Fruit fly (Drosophila melanogaster): ENCODE data around the gene repo.
A peak's percentile ranks its signal among the peaks of the same experiment; 100 is the strongest.

The repo gene

dm6 chr3R:18275113-18275782 is 39.3 kb downstream of the repo start (continued):
- TF ChIP-seq CrebB (tag; optimal IDR thresholded peaks at IDR 0.05) (no peak), Hr51 (GFP tag; optimal IDR thresholded peaks at IDR 0.05) (peak in 1 of 2 experiments; percentile 0), Optix (GFP tag; IDR thresholded peaks at IDR 0.05) (0 out of 3 replicates have a peak, but pooled peaks have one; percentile 12), ci (GFP tag; IDR thresholded peaks at IDR 0.05) (0 out of 3 replicates have a peak, but pooled peaks have one; percentile 32), Bgb (GFP tag; IDR thresholded peaks at IDR 0.05; ENCODE audit: partially characterized antibody) (no peak), CG10366 (GFP tag; IDR thresholded peaks at IDR 0.05) (0 out of 2 replicates have a peak, but pooled peaks have one; percentile 11), sr (GFP tag; IDR thresholded peaks at IDR 0.05) (peak; percentile 63; the same call in 2 of the 3 replicates), CG34422 (GFP tag; IDR thresholded peaks at IDR 0.05) (no peak), Side (GFP tag; optimal IDR thresholded peaks at IDR 0.05) (no peak), CG3163 (GFP tag; optimal IDR thresholded peaks at IDR 0.05) (peak; percentile 99), Kr (GFP tag; optimal IDR thresholded peaks at IDR 0.05) (no peak), kni (GFP tag; optimal IDR thresholded peaks at IDR 0.05) (no peak), Ptx1 (GFP tag; IDR thresholded peaks at IDR 0.05) (no peak), NFAT (GFP tag; IDR thresholded peaks at IDR 0.05) (no peak), corto (GFP tag; optimal IDR thresholded peaks at IDR 0.05) (peak; percentile 1), zen2 (GFP tag; IDR thresholded peaks at IDR 0.05; ENCODE audit: partially characterized antibody) (peak; percentile 48; the same call in 1 of the 3 replicates)

dm6 chr3R:18276688-18277087 is 40.7 kb downstream of the repo start:
- TF ChIP-seq CG31224 (GFP tag; IDR thresholded peaks at IDR 0.05), result no peak
- TF ChIP-seq onecut (GFP tag; IDR thresholded peaks at IDR 0.05), result no peak
- TF ChIP-seq CG10274 (GFP tag; optimal IDR thresholded peaks at IDR 0.05), result peak; percentile 68
- no peak for TF ChIP-seq CG8388 (GFP tag; optimal IDR thresholded peaks at IDR 0.05)
- 0 out of 4 replicates have a peak, but pooled peaks have one; percentile 9 for TF ChIP-seq chinmo (GFP tag; IDR thresholded peaks at IDR 0.05; ENCODE audit: partially characterized antibody)
- TF ChIP-seq CG16815 (GFP tag; optimal IDR thresholded peaks at IDR 0.05), result no peak
- TF ChIP-seq salm (tag; optimal IDR thresholded peaks at IDR 0.05), result no peak
- TF ChIP-seq CG8290 (GFP tag; optimal IDR thresholded peaks at IDR 0.05), result no peak
- no peak for TF ChIP-seq CG8290 (tag; optimal IDR thresholded peaks at IDR 0.05)
- no peak for TF ChIP-seq gfzf (GFP tag; optimal IDR thresholded peaks at IDR 0.05)
- peak in 1 of 2 experiments; percentile 87 for TF ChIP-seq Pdp1 (GFP tag; optimal IDR thresholded peaks at IDR 0.05)
- no peak for TF ChIP-seq dmrt99B (tag; optimal IDR thresholded peaks at IDR 0.05)

dm6 chr3R:18277406-18277805 is 41.4 kb downstream of the repo start:
- TF ChIP-seq Meics (GFP tag; optimal IDR thresholded peaks at IDR 0.05), result no peak
- TF ChIP-seq Pdp1 (GFP tag; optimal IDR thresholded peaks at IDR 0.05), result no peak
- TF ChIP-seq sc (optimal IDR thresholded peaks at IDR 0.05), result no peak
- no peak for TF ChIP-seq sc (GFP tag; optimal IDR thresholded peaks at IDR 0.05)
- no peak for TF ChIP-seq CG12942 (GFP tag; optimal IDR thresholded peaks at IDR 0.05)
- TF ChIP-seq CG34224 (GFP tag; IDR thresholded peaks at IDR 0.05; ENCODE audit: partially characterized antibody), result no peak
- peak; percentile 50 for TF ChIP-seq sug (tag; optimal IDR thresholded peaks at IDR 0.05)
- peak; percentile 9 for TF ChIP-seq mirr (GFP tag; optimal IDR thresholded peaks at IDR 0.05)
- TF ChIP-seq YL-1 (GFP tag; optimal IDR thresholded peaks at IDR 0.05), result no peak
- TF ChIP-seq exex (tag; optimal IDR thresholded peaks at IDR 0.05), result peak; percentile 13
- TF ChIP-seq chm (GFP tag; IDR thresholded peaks at IDR 0.05), result no peak
- TF ChIP-seq Med (GFP tag), result peak; percentile 54
